Worm (Caenorhabditis elegans): ENCODE results near the gene del-2.

DNA sequence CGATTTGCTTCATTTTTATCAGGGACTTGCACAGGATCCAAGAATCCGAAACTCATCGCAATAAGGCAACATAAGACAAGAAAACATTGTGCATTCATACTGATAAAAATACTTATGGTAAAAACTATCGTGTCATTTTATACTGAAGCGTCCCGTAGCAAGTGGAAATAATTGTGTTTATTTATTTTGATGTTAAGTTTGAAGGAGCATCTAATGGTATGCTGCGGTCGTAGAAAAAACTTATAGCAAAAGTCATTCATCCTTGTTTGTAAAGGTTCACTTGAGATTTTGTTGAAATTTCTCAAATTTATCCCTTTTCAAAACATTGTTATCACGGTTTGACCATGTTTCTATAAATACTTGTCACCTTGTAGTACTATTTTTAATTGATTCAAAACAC lies 16.8 kb downstream of the del-2 start, which contains the start of gene W09C2.10:
- TF ChIP-seq mdl-1 (tag; optimal IDR thresholded peaks at IDR 0.05): no peak
- no peak for TF ChIP-seq unc-130 (GFP tag; optimal IDR thresholded peaks at IDR 0.05)
- TF ChIP-seq unc-39 (tag; optimal IDR thresholded peaks at IDR 0.05): no peak
